Worm (Caenorhabditis elegans) whole organism, late embryonic: Measurements from ENCODE around the gene T05H10.4.

Experiments
- ceh-9 ChIP-seq: sonication (generic microtip); optimal IDR thresholded peaks from 2 replicates; lab custom pipeline; 2016; ENCODE audit warnings: mild to moderate bottlenecking, missing genetic modification characterization, inconsistent platforms, missing compliant biosample characterization
- dmd-4 ChIP-seq: sonication (generic microtip); optimal IDR thresholded peaks from 2 replicates; lab custom pipeline; 2016; ENCODE audit warnings: borderline replicate concordance, missing genetic modification characterization, missing compliant biosample characterization
- dve-1 ChIP-seq: sonication (generic microtip); optimal IDR thresholded peaks from 2 replicates; lab custom pipeline; 2017; ENCODE audit warnings: antibody characterized with exemption, mild to moderate bottlenecking, missing genetic modification characterization, missing compliant biosample characterization
- elt-4 ChIP-seq: sonication (generic microtip); optimal IDR thresholded peaks from 2 replicates; lab custom pipeline; 2016; ENCODE audit warnings: missing genetic modification characterization, missing compliant biosample characterization
- hlh-6 ChIP-seq: sonication (generic microtip); optimal IDR thresholded peaks from 2 replicates; lab custom pipeline; 2016; ENCODE audit warnings: missing genotype, missing genetic modification characterization, missing compliant biosample characterization
- lim-6 ChIP-seq: sonication (generic microtip); optimal IDR thresholded peaks from 2 replicates; lab custom pipeline; 2016; ENCODE audit warnings: missing genetic modification characterization, missing compliant biosample characterization
- mec-3 ChIP-seq: sonication (generic microtip); optimal IDR thresholded peaks from 2 replicates; lab custom pipeline; 2016; ENCODE audit warnings: borderline replicate concordance, missing genetic modification characterization, missing compliant biosample characterization
- nhr-11 ChIP-seq: fragments of 150-350 bp; optimal IDR thresholded peaks from 2 replicates; lab custom pipeline; 2014; ENCODE audit warnings: missing biosample characterization, missing genetic modification characterization
- odd-2 ChIP-seq: sonication (generic microtip); optimal IDR thresholded peaks from 2 replicates; lab custom pipeline; 2017; ENCODE audit warnings: antibody characterized with exemption, mild to moderate bottlenecking, missing genetic modification characterization, missing compliant biosample characterization
- syd-9 ChIP-seq: sonication (generic microtip); optimal IDR thresholded peaks from 2 replicates; lab custom pipeline; 2016; ENCODE audit warnings: mild to moderate bottlenecking, missing genetic modification characterization, moderate library complexity, missing compliant biosample characterization
- tbx-7 ChIP-seq: sonication (generic microtip); optimal IDR thresholded peaks from 2 replicates; lab custom pipeline; 2016; ENCODE audit warnings: missing genotype, missing genetic modification characterization, missing compliant biosample characterization

DNA sequence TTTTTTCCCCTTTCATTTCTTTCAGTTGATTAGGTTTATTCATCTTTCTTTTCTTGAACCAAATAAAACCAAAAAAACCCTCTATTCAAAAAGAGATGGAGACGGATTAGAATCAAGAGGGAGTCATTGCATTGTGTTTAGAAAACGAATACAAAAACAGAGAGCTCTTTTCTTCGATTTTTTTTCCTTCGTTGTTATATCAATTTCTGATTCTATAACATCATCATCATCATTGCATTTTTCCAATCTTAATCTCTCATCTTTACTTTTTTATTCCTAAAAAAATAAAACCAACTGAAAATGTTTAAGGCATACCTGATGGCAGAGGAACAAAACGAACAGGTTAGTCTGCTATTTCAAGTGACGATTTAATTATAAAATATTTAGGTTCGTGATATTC lies 5.8 kb downstream of the T05H10.4 start, which contains the start of gene T05H10.8:
- no peak for TF ChIP-seq lim-6
- no peak for TF ChIP-seq nhr-11
- TF ChIP-seq dmd-4 (tag; lab: Kevin White, UChicago) = no peak
- no peak for TF ChIP-seq dve-1 (tag; lab: Kevin White, UChicago)
- no peak for TF ChIP-seq odd-2
- no peak for TF ChIP-seq hlh-6 (tag; lab: Kevin White, UChicago)
- TF ChIP-seq mec-3 (tag; lab: Kevin White, UChicago) = no peak
- no peak for TF ChIP-seq ceh-9 (tag; lab: Kevin White, UChicago)
- no peak for TF ChIP-seq elt-4 (tag; lab: Kevin White, UChicago)
- no peak for TF ChIP-seq syd-9 (tag; lab: Kevin White, UChicago)
- TF ChIP-seq tbx-7 (tag; lab: Kevin White, UChicago) = no peak
